Worm (Caenorhabditis elegans) whole organism, midembryonic: Measurements from ENCODE around the gene srd-47.

ENCODE experiments used
- T22C8.4 ChIP-seq: fragments of 200-800 bp; sonication (Bioruptor generic); IDR thresholded peaks from 2 replicates; pipeline ENCODE4 v1.3.6; 2022; ENCODE audit warnings: missing genetic modification characterization, missing compliant biosample characterization
- cog-1 ChIP-seq: sonication (generic microtip); optimal IDR thresholded peaks from 2 replicates; lab custom pipeline; 2016; ENCODE audit warnings: missing genetic modification characterization, missing compliant biosample characterization
- flt-1 ChIP-seq: fragments of 200-800 bp; sonication (Bioruptor generic); IDR thresholded peaks from 2 replicates; pipeline ENCODE4 v1.3.6; 2022; ENCODE audit warnings: missing genetic modification characterization, missing compliant biosample characterization
- klf-2 ChIP-seq: fragments of 200-800 bp; sonication (Bioruptor generic); conservative IDR thresholded peaks from 2 replicates; pipeline ENCODE4 v1.3.6; 2022; ENCODE audit warnings: missing genetic modification reagents, missing genetic modification characterization, missing compliant biosample characterization
- med-1 ChIP-seq: sonication (generic microtip); optimal IDR thresholded peaks from 2 replicates; lab custom pipeline; 2017; ENCODE audit warnings: missing genetic modification characterization, mild to moderate bottlenecking, missing compliant biosample characterization, antibody characterized with exemption, missing genetic modification reagents; ENCODE audit not compliant: insufficient read depth
- ref-1 ChIP-seq: fragments of 200-800 bp; sonication (Bioruptor generic); conservative IDR thresholded peaks from 2 replicates; pipeline ENCODE4 v1.3.6; 2022; ENCODE audit warnings: missing genetic modification reagents, missing genetic modification characterization, missing compliant biosample characterization
- tab-1 ChIP-seq: fragments of 200-800 bp; sonication (Bioruptor generic); IDR thresholded peaks from 2 replicates; pipeline ENCODE4 v1.3.6; 2022; ENCODE audit warnings: missing genetic modification characterization, missing compliant biosample characterization

DNA sequence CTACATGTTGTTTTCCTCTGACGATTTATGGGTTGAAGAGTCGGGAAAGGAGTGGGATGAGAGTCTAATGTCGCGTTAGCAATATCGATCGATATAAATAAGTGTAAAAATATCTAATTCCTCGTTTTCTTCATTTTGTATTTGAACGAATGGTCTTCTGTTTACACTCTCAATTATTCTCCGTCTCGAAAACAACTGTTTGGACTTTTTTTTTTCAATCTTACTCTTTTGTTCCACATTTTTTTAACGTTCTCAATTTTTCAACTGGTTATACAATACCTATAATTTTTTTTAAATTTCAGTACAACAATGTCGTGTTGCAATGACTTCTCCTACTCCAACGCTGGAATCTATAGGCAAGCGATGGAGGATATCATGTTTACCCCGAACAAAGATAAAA lies 12.1 kb upstream of the srd-47 start, which contains the start of gene F17A2.13:
- TF ChIP-seq klf-2 (GFP tag; lab: Robert Waterston, UW) (no peak), cog-1 (tag; lab: Kevin White, UChicago) (no peak), ref-1 (no peak), T22C8.4 (GFP tag; lab: Robert Waterston, UW) (no peak), tab-1 (GFP tag; lab: Robert Waterston, UW) (no peak), flt-1 (GFP tag; lab: Robert Waterston, UW) (no peak), med-1 (no peak)
